Fruit fly (Drosophila melanogaster) whole organism, pupa: Measurements from ENCODE around the gene CG14717.

Experiments
- CG10348 ChIP-seq: fragments of 200-800 bp; sonication (Bioruptor generic); IDR thresholded peaks from 2 replicates; pipeline ENCODE4 v1.3.6; 2022; ENCODE audit warnings: missing biosample characterization, missing genetic modification characterization
- CG12605 ChIP-seq: fragments of 200-800 bp; sonication (Bioruptor generic); IDR thresholded peaks from 2 replicates; pipeline ENCODE4 v1.3.6; 2022; ENCODE audit warnings: missing biosample characterization, missing genetic modification characterization
- CG13204 ChIP-seq: fragments of 200-800 bp; sonication (Bioruptor generic); optimal IDR thresholded peaks from 2 replicates; lab custom pipeline; 2018; ENCODE audit warnings: missing biosample characterization, mild to moderate bottlenecking, missing genetic modification characterization, moderate library complexity
- CG14655 ChIP-seq: fragments of 200-800 bp; sonication (Bioruptor generic); optimal IDR thresholded peaks from 3 replicates; lab custom pipeline; 2017; ENCODE audit warnings: mild to moderate bottlenecking, missing biosample characterization, missing genetic modification reagents, missing genetic modification characterization
- CG15710 ChIP-seq: fragments of 200-800 bp; sonication (Bioruptor generic); optimal IDR thresholded peaks from 2 replicates; lab custom pipeline; 2018; ENCODE audit warnings: missing biosample characterization, mild to moderate bottlenecking, missing genetic modification characterization, moderate library complexity
- CG17806 ChIP-seq: fragments of 200-800 bp; sonication (Bioruptor generic); optimal IDR thresholded peaks from 2 replicates; lab custom pipeline; 2018; ENCODE audit warnings: missing biosample characterization, mild to moderate bottlenecking, missing genetic modification characterization, moderate library complexity
- CG32121 ChIP-seq: fragments of 200-800 bp; sonication (Bioruptor generic); IDR thresholded peaks from 2 replicates; pipeline ENCODE4 v1.3.6; 2022; ENCODE audit warnings: missing biosample characterization, missing genetic modification characterization
- CG34367 ChIP-seq: fragments of 200-800 bp; sonication (Bioruptor generic); optimal IDR thresholded peaks from 2 replicates; lab custom pipeline; 2018; ENCODE audit warnings: missing biosample characterization, mild to moderate bottlenecking, missing genetic modification characterization
- CG4496 ChIP-seq: fragments of 200-800 bp; sonication (Bioruptor generic); IDR thresholded peaks from 3 replicates; pipeline ENCODE4 v1.3.6; 2022; ENCODE audit warnings: missing biosample characterization, missing genetic modification characterization
- CG8159 ChIP-seq: fragments of 200-800 bp; sonication (Bioruptor generic); optimal IDR thresholded peaks from 3 replicates; lab custom pipeline; 2018; ENCODE audit warnings: missing biosample characterization, mild to moderate bottlenecking, missing genetic modification characterization, moderate library complexity
- CG8301 ChIP-seq: fragments of 200-800 bp; sonication (Bioruptor generic); optimal IDR thresholded peaks from 2 replicates; lab custom pipeline; 2018; ENCODE audit warnings: missing biosample characterization, mild to moderate bottlenecking, missing genetic modification characterization
- CG9948 ChIP-seq: fragments of 200-800 bp; sonication (Bioruptor generic); optimal IDR thresholded peaks from 2 replicates; lab custom pipeline; 2018; ENCODE audit warnings: missing biosample characterization, mild to moderate bottlenecking, missing genetic modification characterization, moderate library complexity
- D1 ChIP-seq: fragments of 200-800 bp; sonication (Bioruptor generic); optimal IDR thresholded peaks from 2 replicates; lab custom pipeline; 2018; ENCODE audit warnings: missing biosample characterization, mild to moderate bottlenecking, missing genetic modification characterization, moderate library complexity
- EcR ChIP-seq: fragments of 200-800 bp; sonication (Bioruptor generic); optimal IDR thresholded peaks from 3 replicates; lab custom pipeline; 2019; ENCODE audit warnings: missing biosample characterization, missing genetic modification characterization, mild to moderate bottlenecking, moderate library complexity, missing genetic modification reagents
- Ets98B ChIP-seq: fragments of 200-800 bp; sonication (Bioruptor generic); IDR thresholded peaks from 2 replicates; pipeline ENCODE4 v1.3.6; 2022; ENCODE audit warnings: missing biosample characterization, missing genetic modification characterization
- Pif1A ChIP-seq: fragments of 200-800 bp; sonication (Bioruptor generic); optimal IDR thresholded peaks from 3 replicates; lab custom pipeline; 2016; ENCODE audit warnings: missing biosample characterization, missing genetic modification characterization
- Pif1B ChIP-seq: fragments of 200-800 bp; sonication (Bioruptor generic); optimal IDR thresholded peaks from 3 replicates; lab custom pipeline; 2016; ENCODE audit warnings: missing biosample characterization, missing genetic modification characterization
- Snoo ChIP-seq: fragments of 200-800 bp; sonication (Bioruptor generic); optimal IDR thresholded peaks from 3 replicates; lab custom pipeline; 2017; ENCODE audit warnings: missing biosample characterization, mild to moderate bottlenecking, missing genetic modification characterization, inconsistent platforms
- fd96Ca ChIP-seq: fragments of 200-800 bp; sonication (Bioruptor generic); IDR thresholded peaks from 3 replicates; pipeline ENCODE4 v1.3.6; 2022; ENCODE audit warnings: missing biosample characterization, missing genetic modification characterization
- gl ChIP-seq: fragments of 200-800 bp; sonication (Bioruptor generic); optimal IDR thresholded peaks from 2 replicates; lab custom pipeline; 2018; ENCODE audit warnings: missing biosample characterization, mild to moderate bottlenecking, missing genetic modification characterization
- rn ChIP-seq: fragments of 200-800 bp; sonication (Bioruptor generic); IDR thresholded peaks from 2 replicates; pipeline ENCODE4 v1.3.6; 2022; ENCODE audit warnings: missing biosample characterization, missing genetic modification characterization

The CG14717 gene

dm6 chr3R:11691747-11692146, 4.6 kb upstream of the CG14717 start, which contains the start of gene CG18765:
TSS of gene CG18765 (minus strand) at chr3R:11691799.
- TF ChIP-seq CG34367 (tag; lab: Kevin White, UChicago): no peak
- no peak for TF ChIP-seq CG32121 (GFP tag; lab: Robert Waterston, UW)
- no peak for TF ChIP-seq EcR (GFP tag; lab: Kevin White, UChicago)
- no peak for TF ChIP-seq CG14655 (GFP tag; lab: Kevin White, UChicago)
- TF ChIP-seq CG8301 (tag; lab: Kevin White, UChicago): no peak
- TF ChIP-seq CG8159: no peak
- TF ChIP-seq Pif1A (GFP tag; lab: Kevin White, UChicago): no peak
- no peak for TF ChIP-seq gl (tag; lab: Kevin White, UChicago)
- TF ChIP-seq CG15710 (tag; lab: Kevin White, UChicago): no peak
- TF ChIP-seq Pif1B: no peak
- TF ChIP-seq CG10348: no peak
- no peak for TF ChIP-seq CG13204 (GFP tag; lab: Kevin White, UChicago)
- TF ChIP-seq rn (GFP tag; lab: Robert Waterston, UW): no peak
- TF ChIP-seq CG4496 (GFP tag; lab: Robert Waterston, UW): no peak
- TF ChIP-seq CG12605: no peak
- no peak for TF ChIP-seq CG17806 (tag; lab: Kevin White, UChicago)
- TF ChIP-seq fd96Ca (GFP tag; lab: Robert Waterston, UW): no peak
- no peak for TF ChIP-seq Ets98B (GFP tag; lab: Robert Waterston, UW)
- TF ChIP-seq Snoo (tag; lab: Kevin White, UChicago): no peak
- no peak for TF ChIP-seq CG9948 (tag; lab: Kevin White, UChicago)

dm6 chr3R:11692504-11692903, 3.8 kb upstream of the CG14717 start:
- TF ChIP-seq CG8159 (no peak), EcR (GFP tag; lab: Kevin White, UChicago) (no peak), CG14655 (GFP tag; lab: Kevin White, UChicago) (no peak), CG8301 (tag; lab: Kevin White, UChicago) (no peak), Ets98B (GFP tag; lab: Robert Waterston, UW) (no peak), Snoo (tag; lab: Kevin White, UChicago) (no peak), fd96Ca (GFP tag; lab: Robert Waterston, UW) (no peak), CG32121 (GFP tag; lab: Robert Waterston, UW) (no peak), CG4496 (GFP tag; lab: Robert Waterston, UW) (no peak), CG17806 (tag; lab: Kevin White, UChicago) (no peak), CG15710 (tag; lab: Kevin White, UChicago) (no peak), CG34367 (tag; lab: Kevin White, UChicago) (no peak), CG13204 (GFP tag; lab: Kevin White, UChicago) (no peak), CG10348 (no peak)

DNA sequence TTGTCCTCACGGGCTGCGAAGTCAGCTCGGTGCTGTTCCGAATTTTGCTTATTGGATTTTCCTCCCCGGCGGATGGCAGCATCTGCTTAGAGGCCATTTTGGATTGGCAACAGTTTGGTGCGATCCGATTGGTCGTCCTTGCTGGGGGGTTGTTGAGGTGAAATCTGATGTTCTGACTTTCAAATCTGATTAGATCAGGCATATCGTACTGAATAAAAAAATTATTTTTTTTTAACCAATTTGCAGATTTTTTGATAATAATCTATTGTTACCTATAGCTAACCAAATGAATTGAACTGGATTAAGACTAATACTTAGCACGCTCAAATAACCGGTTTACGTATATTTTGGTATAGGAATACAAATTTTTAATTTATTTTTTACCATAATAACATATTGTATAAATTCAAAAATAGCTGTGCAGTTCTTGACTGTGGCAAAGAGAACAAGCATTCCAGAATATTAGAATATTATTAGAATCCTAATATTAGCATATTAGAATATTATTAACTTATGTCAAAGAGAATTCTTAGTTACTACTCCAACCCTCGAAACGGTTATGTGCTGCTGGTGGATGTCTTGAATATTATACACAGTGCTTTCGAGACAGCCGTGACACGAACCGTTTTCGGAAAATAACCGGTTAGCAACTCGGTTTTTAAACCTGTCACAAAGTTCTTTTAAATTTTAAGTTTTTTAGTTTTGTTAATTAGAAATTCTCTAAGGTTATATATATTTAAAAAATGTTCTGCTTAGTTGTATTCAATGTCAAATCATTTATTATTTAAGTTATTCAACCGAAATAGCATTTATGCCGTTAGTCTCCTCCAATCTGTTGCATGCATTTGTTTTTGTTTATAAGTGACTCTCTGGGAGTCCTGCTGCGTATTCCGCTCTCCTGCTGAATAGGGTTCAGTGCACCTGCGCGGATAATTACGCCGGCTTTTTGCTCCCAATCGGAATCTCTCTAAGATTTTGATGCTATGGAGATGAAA, 1.7 kb upstream of the CG14717 start, which contains the start of gene Fer3:
TSS of gene Fer3 (minus strand) at position 1 of the 995 bp plus-strand sequence.
- TF ChIP-seq CG12605: 0 out of 2 replicates have a peak, but pooled peaks have one; percentile 38
- no peak for TF ChIP-seq EcR (GFP tag; lab: Kevin White, UChicago)
- peak; percentile 31 for TF ChIP-seq CG15710 (tag; lab: Kevin White, UChicago)
- TF ChIP-seq CG8159: peak; percentile 39
- TF ChIP-seq rn (GFP tag; lab: Robert Waterston, UW): no peak
- TF ChIP-seq CG34367 (tag; lab: Kevin White, UChicago): peak; percentile 5

DNA sequence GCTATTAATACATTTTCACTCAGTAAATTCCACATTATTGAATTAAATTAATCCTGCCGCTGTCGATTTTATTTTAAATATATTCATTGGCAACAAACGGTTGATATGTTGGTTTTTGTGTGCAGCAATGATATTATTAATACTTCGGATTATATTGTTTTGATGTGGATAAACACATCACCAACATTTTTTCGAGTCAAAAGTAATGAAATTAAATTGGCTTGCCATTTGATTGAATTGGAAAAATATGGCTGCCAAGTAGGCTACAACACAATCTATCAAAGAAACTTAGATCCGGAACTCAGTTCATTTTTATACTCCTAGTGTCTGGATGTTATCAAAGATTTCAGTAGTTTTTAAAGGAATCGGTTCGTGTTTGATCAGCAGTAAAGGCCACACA, 4.0 kb downstream of the CG14717 start, which contains the start of gene CG14718:
TSS of gene CG14718 (plus strand) at position 301 of the 400 bp plus-strand sequence.
- TF ChIP-seq CG8159: no peak
- TF ChIP-seq, all 21 proteins: peak for 0

DNA sequence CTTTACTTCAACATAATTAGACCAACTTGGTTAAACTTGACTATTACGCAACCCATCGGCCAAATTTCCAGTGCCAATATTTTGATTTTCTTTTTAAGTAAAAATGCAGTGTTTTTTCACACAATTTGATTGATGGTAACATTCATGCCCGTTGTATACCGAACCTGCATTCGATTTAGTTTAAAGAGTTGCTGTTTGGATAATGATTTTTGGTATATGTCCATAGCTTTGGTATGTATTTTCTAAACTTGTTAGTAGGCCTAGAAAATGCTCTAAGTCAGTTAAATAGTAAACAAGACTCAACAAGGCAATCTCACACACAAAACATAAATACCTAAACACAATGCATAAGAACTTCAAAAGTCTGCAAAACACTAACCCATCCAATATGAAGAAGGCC, 7.4 kb downstream of the CG14717 start, which contains the start of gene I-t:
TSS of gene I-t (plus strand) at position 301 of the 400 bp plus-strand sequence.
- no peak for TF ChIP-seq CG17806 (tag; lab: Kevin White, UChicago)
- TF ChIP-seq CG14655 (GFP tag; lab: Kevin White, UChicago): no peak
- TF ChIP-seq gl (tag; lab: Kevin White, UChicago): no peak
- no peak for TF ChIP-seq CG9948 (tag; lab: Kevin White, UChicago)
- TF ChIP-seq fd96Ca (GFP tag; lab: Robert Waterston, UW): no peak
- TF ChIP-seq Pif1B: no peak
- no peak for TF ChIP-seq rn (GFP tag; lab: Robert Waterston, UW)
- TF ChIP-seq CG13204 (GFP tag; lab: Kevin White, UChicago): no peak
- no peak for TF ChIP-seq CG10348
- TF ChIP-seq CG8301 (tag; lab: Kevin White, UChicago): no peak
- TF ChIP-seq CG34367 (tag; lab: Kevin White, UChicago): no peak
- TF ChIP-seq Snoo (tag; lab: Kevin White, UChicago): no peak
- TF ChIP-seq, all 21 proteins: peak for 0

DNA sequence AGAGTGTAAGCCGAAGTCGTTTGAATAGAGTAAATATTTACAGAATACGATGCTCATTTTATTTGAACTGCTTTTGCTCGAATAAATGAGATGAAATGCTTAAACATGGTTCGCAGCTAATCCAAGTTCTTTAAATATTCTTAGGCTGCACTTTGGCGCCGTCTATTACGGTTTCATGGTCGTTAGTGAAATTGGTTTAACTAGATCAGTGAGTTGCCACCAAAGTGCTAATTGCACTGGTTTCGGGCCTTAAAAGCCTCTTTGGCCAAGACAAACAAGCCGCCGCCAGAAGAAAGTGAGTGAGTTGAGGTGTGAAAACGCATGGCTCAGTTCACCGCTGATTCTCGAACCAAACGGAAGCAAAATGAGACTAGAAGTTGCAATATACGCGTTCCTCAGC, 15.1 kb downstream of the CG14717 start, which contains the start of gene CG14720:
TSS of gene CG14720 (plus strand) at position 301 of the 400 bp plus-strand sequence.
- TF ChIP-seq CG15710 (tag; lab: Kevin White, UChicago) (no peak), Snoo (tag; lab: Kevin White, UChicago) (no peak), CG8301 (tag; lab: Kevin White, UChicago) (no peak), gl (tag; lab: Kevin White, UChicago) (no peak), D1 (tag; lab: Kevin White, UChicago) (no peak), Ets98B (GFP tag; lab: Robert Waterston, UW) (no peak), CG17806 (tag; lab: Kevin White, UChicago) (no peak), rn (GFP tag; lab: Robert Waterston, UW) (no peak), CG10348 (no peak), Pif1B (no peak), CG8159 (no peak), CG12605 (no peak), CG14655 (GFP tag; lab: Kevin White, UChicago) (no peak), fd96Ca (GFP tag; lab: Robert Waterston, UW) (no peak), CG13204 (GFP tag; lab: Kevin White, UChicago) (no peak)
- TF ChIP-seq, all 21 proteins: peak for 0
